Fruit fly (Drosophila melanogaster) whole organism, wandering third instar larva: ENCODE measurements around the gene Trmt61.

Experiments used
- CG32264 ChIP-seq: fragments of 200-800 bp; sonication (Bioruptor generic); optimal IDR thresholded peaks from 2 replicates; lab custom pipeline; 2016; ENCODE audit warnings: missing biosample characterization, missing genetic modification characterization
- Hr78 ChIP-seq: fragments of >200 bp; optimal IDR thresholded peaks from 2 replicates; lab custom pipeline; 2017; ENCODE audit warnings: missing biosample characterization, missing genetic modification characterization
- N ChIP-seq: fragments of >200 bp; optimal IDR thresholded peaks from 2 replicates; lab custom pipeline; 2018; ENCODE audit warnings: missing biosample characterization, missing external identifiers, missing genetic modification characterization
- OdsH ChIP-seq: fragments of 200-800 bp; sonication (Bioruptor generic); optimal IDR thresholded peaks from 2 replicates; lab custom pipeline; 2016; ENCODE audit warnings: missing biosample characterization, mild to moderate bottlenecking, missing genetic modification characterization
- br ChIP-seq: fragments of 200-800 bp; sonication (Bioruptor generic); optimal IDR thresholded peaks from 2 replicates; lab custom pipeline; 2016; ENCODE audit warnings: missing biosample characterization, missing genetic modification characterization
- dl ChIP-seq, 2 experiments: fragments of 175-275, 200-275 bp in 1 of 2; fragments of 200-275 bp in 1 of 2; sonication (Bioruptor generic); optimal IDR thresholded peaks; lab custom pipeline; 2018; ENCODE audit warnings: mild to moderate bottlenecking in 2 of 2, missing biosample characterization in 2 of 2, missing genetic modification characterization in 2 of 2, moderate library complexity in 2 of 2; ENCODE audit not compliant: partially characterized antibody in 2 of 2, insufficient read depth in 1 of 2
- ey ChIP-seq: fragments of 200-800 bp; sonication (Bioruptor generic); optimal IDR thresholded peaks from 2 replicates; lab custom pipeline; 2016; ENCODE audit warnings: missing biosample characterization, missing genetic modification characterization
- lola ChIP-seq: fragments of >200 bp; optimal IDR thresholded peaks from 2 replicates; lab custom pipeline; 2017; ENCODE audit warnings: missing biosample characterization, missing genetic modification characterization
- pan ChIP-seq: fragments of >200 bp; optimal IDR thresholded peaks from 2 replicates; lab custom pipeline; 2017
- psq ChIP-seq: fragments of 200-800 bp; sonication (Bioruptor generic); optimal IDR thresholded peaks from 3 replicates; lab custom pipeline; 2017; ENCODE audit warnings: missing biosample characterization, mild to moderate bottlenecking, missing genetic modification characterization, moderate library complexity
- rgr ChIP-seq: fragments of 200-800 bp; sonication (Bioruptor generic); optimal IDR thresholded peaks from 3 replicates; lab custom pipeline; 2016; ENCODE audit warnings: missing biosample characterization, mild to moderate bottlenecking, missing genetic modification characterization
- tai ChIP-seq: sonication (Bioruptor generic); optimal IDR thresholded peaks from 2 replicates; lab custom pipeline; 2016; ENCODE audit warnings: missing biosample characterization, missing genetic modification characterization
- usp ChIP-seq: fragments of >200 bp; optimal IDR thresholded peaks from 2 replicates; lab custom pipeline; 2017; ENCODE audit warnings: missing biosample characterization, missing genetic modification characterization

DNA sequence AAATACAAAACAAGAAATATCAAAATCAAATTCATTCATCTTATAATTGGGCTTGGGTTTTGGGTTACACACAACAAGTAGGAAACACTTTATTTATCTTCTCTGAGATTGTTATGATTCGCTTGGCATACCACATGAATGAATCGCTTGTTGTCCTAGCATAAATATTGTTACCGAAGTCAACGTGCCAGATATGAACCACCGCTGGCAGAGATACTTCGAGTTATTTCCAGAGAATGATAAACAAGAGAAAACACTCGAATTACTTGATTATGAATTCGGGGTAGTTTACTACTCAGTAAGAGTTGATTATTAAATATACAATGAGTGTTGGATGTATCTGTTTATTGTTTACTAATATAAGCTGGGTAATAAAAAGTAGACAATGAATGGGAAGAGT lies 47.8 kb upstream of the Trmt61 start:
- TF ChIP-seq tai (GFP tag; lab: Kevin White, UChicago), result no peak
- no peak for TF ChIP-seq dl (GFP tag; optimal IDR thresholded peaks at IDR 0.05; lab: Kevin White, UChicago; ENCODE audit: insufficient read depth in 1 of 2, partially characterized antibody in 2 of 2)
- TF ChIP-seq usp (GFP tag; lab: Kevin White, UChicago), result no peak
- TF ChIP-seq psq (GFP tag; lab: Kevin White, UChicago), result no peak
- TF ChIP-seq pan (lab: Kevin White, UChicago), result no peak
- TF ChIP-seq CG32264, result no peak
- TF ChIP-seq Hr78, result no peak
- no peak for TF ChIP-seq lola (GFP tag; lab: Kevin White, UChicago)
- TF ChIP-seq OdsH, result no peak
- TF ChIP-seq br (GFP tag; lab: Kevin White, UChicago), result no peak
- no peak for TF ChIP-seq ey (GFP tag; lab: Kevin White, UChicago)
- TF ChIP-seq N (GFP tag; lab: Kevin White, UChicago), result no peak
- TF ChIP-seq rgr (GFP tag; lab: Kevin White, UChicago), result no peak
